Worm (Caenorhabditis elegans) whole organism, L1 larva: ENCODE data around the gene C53A5.17.
A peak's percentile ranks its signal among the peaks of the same experiment; 100 is the strongest.

Experiments used
- C16A3.4 ChIP-seq: fragments of 150-350 bp; optimal IDR thresholded peaks from 2 replicates; lab custom pipeline; 2014; ENCODE audit warnings: missing biosample characterization, missing genetic modification characterization
- F16B12.6 ChIP-seq: fragments of 150-350 bp; optimal IDR thresholded peaks from 2 replicates; lab custom pipeline; 2014; ENCODE audit warnings: missing biosample characterization, missing genetic modification characterization
- aha-1 ChIP-seq: fragments of 150-350 bp; optimal IDR thresholded peaks from 2 replicates; lab custom pipeline; 2014; ENCODE audit warnings: missing biosample characterization, missing genetic modification characterization
- alr-1 ChIP-seq: fragments of 200-800 bp; sonication (Bioruptor generic); optimal IDR thresholded peaks from 2 replicates; lab custom pipeline; 2018; ENCODE audit warnings: borderline replicate concordance, mild to moderate bottlenecking, missing genetic modification characterization, missing compliant biosample characterization
- aly-2 ChIP-seq: fragments of 150-350 bp; optimal IDR thresholded peaks from 2 replicates; lab custom pipeline; 2014; ENCODE audit warnings: missing biosample characterization, missing genetic modification characterization
- blmp-1 ChIP-seq: fragments of 150-350 bp; optimal IDR thresholded peaks from 2 replicates; lab custom pipeline; 2014; ENCODE audit warnings: missing biosample characterization, missing genetic modification characterization
- ceh-88 ChIP-seq: fragments of 200-800 bp; sonication (Bioruptor generic); IDR thresholded peaks from 2 replicates; pipeline ENCODE4 v1.3.6; 2022; ENCODE audit warnings: missing genetic modification characterization, missing compliant biosample characterization
- dsc-1 ChIP-seq: sonication (generic microtip); optimal IDR thresholded peaks from 2 replicates; lab custom pipeline; 2016; ENCODE audit warnings: mild to moderate bottlenecking, missing genetic modification characterization, missing compliant biosample characterization
- efl-1 ChIP-seq, 4 experiments: fragments of 150-350 bp; optimal IDR thresholded peaks in 3 of 4; peaks in 1 of 4; 1 replicate in 1 of 4; 2 replicates in 3 of 4; lab custom pipeline; 2014; ENCODE audit warnings: missing biosample characterization in 2 of 4, missing genetic modification characterization in 2 of 4, missing genetic modification reagents in 2 of 4
- elt-2 ChIP-seq: sonication (generic microtip); optimal IDR thresholded peaks from 2 replicates; lab custom pipeline; 2016; ENCODE audit warnings: missing genetic modification characterization, mild to moderate bottlenecking, inconsistent platforms, missing compliant biosample characterization, missing genetic modification reagents
- elt-3 ChIP-seq, 6 experiments: fragments of 150-350 bp in 1 of 6; sonication (generic microtip); optimal IDR thresholded peaks; 2 replicates each; lab custom pipeline; 2017 to 2018; ENCODE audit warnings: missing biosample characterization in 6 of 6, missing genetic modification characterization in 6 of 6, inconsistent platforms in 1 of 6
- fkh-4 ChIP-seq: sonication (generic microtip); optimal IDR thresholded peaks from 2 replicates; lab custom pipeline; 2016; ENCODE audit warnings: missing compliant biosample characterization, missing genetic modification characterization, borderline replicate concordance
- fkh-8 ChIP-seq: sonication (generic microtip); optimal IDR thresholded peaks from 2 replicates; lab custom pipeline; 2016; ENCODE audit warnings: mild to moderate bottlenecking, missing genetic modification characterization, missing compliant biosample characterization
- fos-1 ChIP-seq: fragments of 150-350 bp; optimal IDR thresholded peaks from 2 replicates; lab custom pipeline; 2014; ENCODE audit warnings: missing biosample characterization, missing genetic modification characterization
- hlh-4 ChIP-seq: sonication (generic microtip); optimal IDR thresholded peaks from 2 replicates; lab custom pipeline; 2016; ENCODE audit warnings: mild to moderate bottlenecking, missing genetic modification characterization, missing compliant biosample characterization
- hpl-2 ChIP-seq: fragments of 150-350 bp; optimal IDR thresholded peaks from 2 replicates; lab custom pipeline; 2014; ENCODE audit warnings: missing biosample characterization, missing genetic modification reagents, missing genetic modification characterization
- jun-1 ChIP-seq: fragments of 150-350 bp; optimal IDR thresholded peaks from 2 replicates; lab custom pipeline; 2014; ENCODE audit warnings: missing biosample characterization, missing genetic modification reagents, missing genetic modification characterization
- lin-13 ChIP-seq: fragments of 150-350 bp; optimal IDR thresholded peaks from 2 replicates; lab custom pipeline; 2014; ENCODE audit warnings: missing biosample characterization, missing genetic modification reagents, missing genetic modification characterization
- lin-14 ChIP-seq: fragments of 200-800 bp; sonication (Bioruptor generic); optimal IDR thresholded peaks from 2 replicates; lab custom pipeline; 2018; ENCODE audit warnings: mild to moderate bottlenecking, missing genetic modification characterization, moderate library complexity, missing compliant biosample characterization
- mep-1 ChIP-seq: fragments of 150-350 bp; optimal IDR thresholded peaks from 2 replicates; lab custom pipeline; 2014; ENCODE audit warnings: missing biosample characterization, missing genetic modification characterization
- nhr-12 ChIP-seq: sonication (generic microtip); optimal IDR thresholded peaks from 2 replicates; lab custom pipeline; 2017; ENCODE audit warnings: missing biosample characterization, missing genetic modification characterization
- nhr-20 ChIP-seq: sonication (generic microtip); optimal IDR thresholded peaks from 2 replicates; lab custom pipeline; 2016; ENCODE audit warnings: mild to moderate bottlenecking, missing genetic modification characterization, missing compliant biosample characterization
- nhr-28 ChIP-seq: fragments of 150-350 bp; optimal IDR thresholded peaks from 2 replicates; lab custom pipeline; 2014; ENCODE audit warnings: missing biosample characterization, missing genetic modification characterization
- nhr-76 ChIP-seq: sonication (generic microtip); optimal IDR thresholded peaks from 2 replicates; lab custom pipeline; 2017; ENCODE audit warnings: missing biosample characterization, missing genetic modification characterization
- nhr-84 ChIP-seq: sonication (generic microtip); optimal IDR thresholded peaks from 2 replicates; lab custom pipeline; 2017; ENCODE audit warnings: missing biosample characterization, missing genetic modification characterization
- nhr-85 ChIP-seq: sonication (generic microtip); peaks from one replicate; lab custom pipeline; 2016; ENCODE audit warnings: missing genetic modification characterization, inconsistent platforms, missing compliant biosample characterization
- nhr-90 ChIP-seq: sonication (generic microtip); optimal IDR thresholded peaks from 2 replicates; lab custom pipeline; 2016; ENCODE audit warnings: mild to moderate bottlenecking, missing genetic modification characterization, missing compliant biosample characterization; ENCODE audit not compliant: poor library complexity
- pax-3 ChIP-seq: fragments of 200-800 bp; sonication (Bioruptor generic); optimal IDR thresholded peaks from 2 replicates; lab custom pipeline; 2018; ENCODE audit warnings: mild to moderate bottlenecking, missing genetic modification characterization, moderate library complexity, missing compliant biosample characterization
- skn-1 ChIP-seq: fragments of 150-350 bp; optimal IDR thresholded peaks from 2 replicates; lab custom pipeline; 2014; ENCODE audit warnings: missing biosample characterization, missing genetic modification characterization
- snu-23 ChIP-seq: sonication (generic microtip); optimal IDR thresholded peaks from 2 replicates; lab custom pipeline; 2016; ENCODE audit warnings: missing genetic modification characterization, missing compliant biosample characterization
- swsn-7 ChIP-seq: sonication (generic microtip); optimal IDR thresholded peaks from 2 replicates; lab custom pipeline; 2016; ENCODE audit warnings: missing genetic modification characterization, missing compliant biosample characterization
- tbx-2 ChIP-seq: sonication (generic microtip); optimal IDR thresholded peaks from 2 replicates; lab custom pipeline; 2016; ENCODE audit warnings: missing genetic modification characterization, missing compliant biosample characterization
- unc-98 ChIP-seq: fragments of 200-800 bp; sonication (Bioruptor generic); IDR thresholded peaks from 2 replicates; pipeline ENCODE4 v1.3.6; 2022; ENCODE audit warnings: missing genetic modification characterization, missing compliant biosample characterization
- vab-15 ChIP-seq: sonication (generic microtip); optimal IDR thresholded peaks from 2 replicates; lab custom pipeline; 2017; ENCODE audit warnings: missing genotype, mild to moderate bottlenecking, missing genetic modification characterization, missing compliant biosample characterization
- zip-4 ChIP-seq: fragments of 200-800 bp; sonication (Bioruptor generic); optimal IDR thresholded peaks from 2 replicates; lab custom pipeline; 2018; ENCODE audit warnings: mild to moderate bottlenecking, missing genetic modification characterization, moderate library complexity, missing compliant biosample characterization

The C53A5.17 gene

ce11 chrV:14498204-14498603 is 22.7 kb downstream of the C53A5.17 start:
- TF ChIP-seq blmp-1 (tag; lab: Kevin White, UChicago) (peak; percentile 2), zip-4 (GFP tag; lab: Kevin White, UChicago) (no peak), efl-1 (optimal IDR thresholded peaks at IDR 0.05; lab: Kevin White, UChicago) (no peak), efl-1 (GFP tag; optimal IDR thresholded peaks at IDR 0.05 in 1 of 2; lab: Kevin White, UChicago) (peak in 1 of 2 experiments; percentile 50)

ce11 chrV:14496446-14496845 is 24.5 kb downstream of the C53A5.17 start:
- TF ChIP-seq nhr-85 (tag; lab: Kevin White, UChicago) (peak; percentile 34), snu-23 (GFP tag; lab: Kevin White, UChicago) (no peak), fos-1 (tag; lab: Kevin White, UChicago) (no peak)

ce11 chrV:14495493-14495892 is 25.4 kb downstream of the C53A5.17 start:
- TF ChIP-seq jun-1 (tag; lab: Kevin White, UChicago) (no peak), nhr-90 (tag; lab: Kevin White, UChicago) (no peak), blmp-1 (tag; lab: Kevin White, UChicago) (peak; percentile 94), lin-14 (GFP tag; lab: Kevin White, UChicago) (peak; percentile 51)

- TF ChIP-seq aly-2 (tag; lab: Kevin White, UChicago), result no peak
- no peak for TF ChIP-seq fkh-8
- TF ChIP-seq elt-2, result no peak
- no peak for TF ChIP-seq ceh-88 (GFP tag; lab: Robert Waterston, UW)
- no peak for TF ChIP-seq vab-15 (tag; lab: Kevin White, UChicago)
- no peak for TF ChIP-seq swsn-7 (tag; lab: Kevin White, UChicago)
- no peak for TF ChIP-seq nhr-84 (tag; lab: Kevin White, UChicago)
- TF ChIP-seq hpl-2 (GFP tag; lab: Kevin White, UChicago), result no peak
- no peak for TF ChIP-seq nhr-28 (tag; lab: Kevin White, UChicago)
- no peak for TF ChIP-seq nhr-76 (tag; lab: Kevin White, UChicago)
- no peak for TF ChIP-seq lin-13 (GFP tag; lab: Kevin White, UChicago)
Measured at ce11 chrV:14493665-14494064, 27.2 kb downstream of the C53A5.17 start.

ce11 chrV:14491097-14491496 is 29.8 kb downstream of the C53A5.17 start:
- TF ChIP-seq unc-98, result no peak
- TF ChIP-seq lin-14 (GFP tag; lab: Kevin White, UChicago), result peak; percentile 25

DNA sequence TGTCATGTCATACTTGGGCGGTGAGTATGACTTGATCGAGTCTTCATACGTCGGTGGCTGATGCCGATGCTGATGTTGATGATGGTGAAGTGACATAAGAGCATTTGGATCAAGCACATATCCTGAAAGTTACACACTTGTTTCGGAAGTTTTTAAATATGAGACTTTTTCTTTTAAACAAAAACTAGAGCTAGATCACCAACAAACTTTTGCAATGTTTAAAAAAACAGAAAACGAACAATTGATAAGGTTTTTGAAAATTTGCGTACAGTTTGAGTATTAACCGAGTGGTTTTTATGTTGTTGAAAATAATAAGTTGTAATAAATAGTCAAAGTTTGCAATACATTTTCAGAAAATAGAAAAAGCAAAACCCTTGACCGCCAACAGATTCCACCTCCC is 36.3 kb downstream of the C53A5.17 start, which contains the start of gene R02D5.4:
R02D5.4 (minus strand) TSS at position 101 of the 400 bp plus-strand sequence.
- TF ChIP-seq vab-15 (tag; lab: Kevin White, UChicago), result no peak
- no peak for TF ChIP-seq efl-1 (optimal IDR thresholded peaks at IDR 0.05; lab: Kevin White, UChicago)
- TF ChIP-seq efl-1 (GFP tag; optimal IDR thresholded peaks at IDR 0.05 in 1 of 2; lab: Kevin White, UChicago), result no peak
- no peak for TF ChIP-seq nhr-20 (tag; lab: Kevin White, UChicago)
- TF ChIP-seq unc-98, result no peak
- TF ChIP-seq aha-1, result no peak
- no peak for TF ChIP-seq elt-3 (tag; optimal IDR thresholded peaks at IDR 0.05; lab: Kevin White, UChicago)
- no peak for TF ChIP-seq aly-2 (tag; lab: Kevin White, UChicago)
- TF ChIP-seq alr-1 (tag; lab: Kevin White, UChicago), result no peak
- TF ChIP-seq mep-1 (tag; lab: Kevin White, UChicago), result no peak
- TF ChIP-seq zip-4 (GFP tag; lab: Kevin White, UChicago), result no peak
- TF ChIP-seq nhr-12 (tag; lab: Kevin White, UChicago), result no peak
- no peak for TF ChIP-seq skn-1 (tag; lab: Kevin White, UChicago)
- TF ChIP-seq fkh-4 (tag; lab: Kevin White, UChicago), result no peak
- no peak for TF ChIP-seq hlh-4
- no peak for TF ChIP-seq F16B12.6 (tag; lab: Kevin White, UChicago)
- TF ChIP-seq tbx-2 (tag; lab: Kevin White, UChicago), result no peak
- no peak for TF ChIP-seq pax-3 (tag; lab: Kevin White, UChicago)
- no peak for TF ChIP-seq C16A3.4 (tag; lab: Kevin White, UChicago)
- no peak for TF ChIP-seq dsc-1 (tag; lab: Kevin White, UChicago)
- TF ChIP-seq, all 84 proteins: peak for 0
